Worm (Caenorhabditis elegans) whole organism, L2 larva: ENCODE results near the gene F56D2.3.

Experiments used
- R02D3.7 ChIP-seq: fragments of 150-350 bp; optimal IDR thresholded peaks from 2 replicates; lab custom pipeline; 2014; ENCODE audit warnings: missing biosample characterization, missing genetic modification characterization
- aly-2 ChIP-seq: fragments of 150-350 bp; optimal IDR thresholded peaks from 2 replicates; lab custom pipeline; 2014; ENCODE audit warnings: missing biosample characterization, missing genetic modification characterization
- ama-1 ChIP-seq: fragments of 150-350 bp; optimal IDR thresholded peaks from 2 replicates; lab custom pipeline; 2018; ENCODE audit warnings: inconsistent platforms
- elt-3 ChIP-seq: sonication (generic microtip); optimal IDR thresholded peaks from 2 replicates; lab custom pipeline; 2017; ENCODE audit warnings: missing biosample characterization, missing genetic modification characterization
- lin-11 ChIP-seq: fragments of 150-350 bp; sonication (generic microtip); optimal IDR thresholded peaks from 2 replicates; lab custom pipeline; 2014; ENCODE audit warnings: missing biosample characterization, missing genetic modification characterization, inconsistent platforms, mixed read lengths
- lin-13 ChIP-seq: fragments of 150-350 bp; optimal IDR thresholded peaks from 2 replicates; lab custom pipeline; 2014; ENCODE audit warnings: missing biosample characterization, missing genetic modification reagents, missing genetic modification characterization
- mbf-1 ChIP-seq: sonication (generic microtip); optimal IDR thresholded peaks from 2 replicates; lab custom pipeline; 2017; ENCODE audit warnings: missing biosample characterization, missing genetic modification characterization
- nhr-12 ChIP-seq: fragments of 150-350 bp; optimal IDR thresholded peaks from 2 replicates; lab custom pipeline; 2014; ENCODE audit warnings: missing biosample characterization, missing genetic modification characterization
- nhr-25 ChIP-seq: fragments of 150-350 bp; sonication (generic microtip); optimal IDR thresholded peaks from 3 replicates; lab custom pipeline; 2014; ENCODE audit warnings: missing biosample characterization, missing genetic modification characterization
- snpc-4 ChIP-seq: fragments of 150-350 bp; optimal IDR thresholded peaks from 2 replicates; lab custom pipeline; 2014; ENCODE audit warnings: missing biosample characterization, missing genetic modification characterization
- unc-62 ChIP-seq: fragments of 150-350 bp; optimal IDR thresholded peaks from 2 replicates; lab custom pipeline; 2014; ENCODE audit warnings: missing biosample characterization, missing genetic modification reagents, missing genetic modification characterization

ce11 chrIII:5585711-5586110 lies 964 bp downstream of the F56D2.3 start:
- no peak for TF ChIP-seq mbf-1 (tag; lab: Kevin White, UChicago)
- no peak for TF ChIP-seq nhr-25 (tag; lab: Kevin White, UChicago)
- no peak for TF ChIP-seq nhr-12
- TF ChIP-seq elt-3 (tag; lab: Kevin White, UChicago): no peak
- no peak for TF ChIP-seq unc-62 (GFP tag; lab: Kevin White, UChicago)
- no peak for TF ChIP-seq lin-11 (tag; lab: Kevin White, UChicago)
- TF ChIP-seq ama-1 (lab: Kevin White, UChicago): no peak
- no peak for TF ChIP-seq R02D3.7 (tag; lab: Kevin White, UChicago)
- no peak for TF ChIP-seq aly-2 (tag; lab: Kevin White, UChicago)
- TF ChIP-seq lin-13 (GFP tag; lab: Kevin White, UChicago): no peak
- TF ChIP-seq snpc-4 (tag; lab: Kevin White, UChicago): no peak
